Worm (Caenorhabditis elegans) whole organism, L4 larva: ENCODE measurements around the gene ddl-1.

Experiments used
- jun-1 ChIP-seq: fragments of 150-350 bp; optimal IDR thresholded peaks from 2 replicates; lab custom pipeline; 2014; ENCODE audit warnings: missing biosample characterization, missing genetic modification reagents, missing genetic modification characterization
- skn-1 ChIP-seq: fragments of 150-350 bp; optimal IDR thresholded peaks from 2 replicates; lab custom pipeline; 2014; ENCODE audit warnings: missing biosample characterization, missing genetic modification characterization

ce11 chrII:5659675-5660074 is 11.5 kb upstream of the ddl-1 start, which contains the start of gene fut-3:
- TF ChIP-seq jun-1 (tag; lab: Kevin White, UChicago) = no peak
- no peak for TF ChIP-seq skn-1 (tag; lab: Kevin White, UChicago)
